Worm (Caenorhabditis elegans) whole organism, L4/young adult: ENCODE results near the gene H03G16.6.

ENCODE experiments used
- W03F9.2 ChIP-seq: fragments of 150-350 bp; optimal IDR thresholded peaks from 2 replicates; lab custom pipeline; 2014; ENCODE audit warnings: missing biosample characterization, missing genetic modification characterization
- dao-5 ChIP-seq: sonication (generic microtip); optimal IDR thresholded peaks from 2 replicates; lab custom pipeline; 2016; ENCODE audit warnings: missing genotype, missing genetic modification characterization, moderate library complexity, missing compliant biosample characterization
- him-1 ChIP-seq: sonication (generic microtip); optimal IDR thresholded peaks from 2 replicates; lab custom pipeline; 2016; ENCODE audit warnings: missing genotype, missing genetic modification reagents, missing genetic modification characterization, missing compliant biosample characterization

DNA sequence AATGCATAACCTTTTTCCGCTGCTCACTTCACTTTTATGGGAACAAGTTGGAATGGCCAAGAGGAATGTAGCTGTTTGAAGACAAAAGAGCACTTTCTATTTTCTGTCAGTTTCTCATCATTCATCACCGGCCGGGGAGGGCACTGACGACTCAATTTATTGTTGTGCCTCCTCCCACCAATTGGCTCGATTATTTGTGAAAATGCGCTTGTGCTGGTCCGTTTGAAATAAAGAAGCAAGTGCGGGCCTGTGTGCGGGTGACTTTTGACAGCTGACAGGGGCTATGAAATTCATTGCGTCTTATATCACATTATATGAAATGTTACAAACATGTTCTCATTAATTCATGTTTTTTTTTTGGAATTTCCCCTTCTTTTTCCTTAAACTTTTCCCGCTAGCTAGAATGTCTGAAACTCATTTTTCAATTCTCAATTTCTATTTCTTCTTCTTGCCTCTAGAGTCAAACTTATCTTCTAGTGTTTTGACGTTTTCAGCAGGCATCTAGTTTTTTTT, 38.5 kb upstream of the H03G16.6 start:
- no peak for TF ChIP-seq dao-5
- no peak for TF ChIP-seq him-1
- TF ChIP-seq W03F9.2 (tag; lab: Kevin White, UChicago) = no peak
